Worm (Caenorhabditis elegans) whole organism, L1 larva: ENCODE measurements around the gene C08E3.14.
A peak's percentile ranks its signal among the peaks of the same experiment; 100 is the strongest.

Experiments
- C16A3.4 ChIP-seq: fragments of 150-350 bp; optimal IDR thresholded peaks from 2 replicates; lab custom pipeline; 2014; ENCODE audit warnings: missing biosample characterization, missing genetic modification characterization
- F16B12.6 ChIP-seq: fragments of 150-350 bp; optimal IDR thresholded peaks from 2 replicates; lab custom pipeline; 2014; ENCODE audit warnings: missing biosample characterization, missing genetic modification characterization
- Y116A8C.19 ChIP-seq: sonication (generic microtip); optimal IDR thresholded peaks from 2 replicates; lab custom pipeline; 2016; ENCODE audit warnings: missing compliant biosample characterization, missing genetic modification characterization, borderline replicate concordance
- aha-1 ChIP-seq: fragments of 150-350 bp; optimal IDR thresholded peaks from 2 replicates; lab custom pipeline; 2014; ENCODE audit warnings: missing biosample characterization, missing genetic modification characterization
- ama-1 ChIP-seq: fragments of 150-350 bp; optimal IDR thresholded peaks from 2 replicates; lab custom pipeline; 2014
- blmp-1 ChIP-seq: fragments of 150-350 bp; optimal IDR thresholded peaks from 2 replicates; lab custom pipeline; 2014; ENCODE audit warnings: missing biosample characterization, missing genetic modification characterization
- ceh-82 ChIP-seq, 3 experiments: fragments of 150-350 bp in 1 of 3; sonication (generic microtip) in 2 of 3; optimal IDR thresholded peaks; 2 replicates each; lab custom pipeline; 2014 to 2017; ENCODE audit warnings: missing biosample characterization in 3 of 3, missing genetic modification characterization in 3 of 3
- ceh-88 ChIP-seq: fragments of 200-800 bp; sonication (Bioruptor generic); IDR thresholded peaks from 2 replicates; pipeline ENCODE4 v1.3.6; 2022; ENCODE audit warnings: missing genetic modification characterization, missing compliant biosample characterization
- ces-1 ChIP-seq: fragments of 150-350 bp; optimal IDR thresholded peaks from 2 replicates; lab custom pipeline; 2014; ENCODE audit warnings: missing biosample characterization, missing genetic modification reagents, missing genetic modification characterization
- dpl-1 ChIP-seq, 3 experiments: fragments of 150-350 bp in 2 of 3; sonication (generic microtip) in 1 of 3; optimal IDR thresholded peaks; 2 replicates each; lab custom pipeline; 2014 to 2017; ENCODE audit warnings: missing biosample characterization in 3 of 3, missing genetic modification characterization in 3 of 3, missing genetic modification reagents in 3 of 3
- efl-1 ChIP-seq, 4 experiments: fragments of 150-350 bp; optimal IDR thresholded peaks in 3 of 4; peaks in 1 of 4; 1 replicate in 1 of 4; 2 replicates in 3 of 4; lab custom pipeline; 2014; ENCODE audit warnings: missing biosample characterization in 2 of 4, missing genetic modification characterization in 2 of 4, missing genetic modification reagents in 2 of 4
- efl-3 ChIP-seq: fragments of 200-800 bp; sonication (Bioruptor generic); optimal IDR thresholded peaks from 2 replicates; lab custom pipeline; 2018; ENCODE audit warnings: mild to moderate bottlenecking, missing genetic modification characterization, missing compliant biosample characterization
- egl-27 ChIP-seq, 2 experiments: fragments of 150-350 bp in 1 of 2; sonication (generic microtip); optimal IDR thresholded peaks; 3 replicates each; lab custom pipeline; 2017 to 2018; ENCODE audit warnings: missing biosample characterization in 2 of 2, missing genetic modification characterization in 2 of 2, missing genetic modification reagents in 2 of 2
- elt-2 ChIP-seq: sonication (generic microtip); optimal IDR thresholded peaks from 2 replicates; lab custom pipeline; 2016; ENCODE audit warnings: missing genetic modification characterization, mild to moderate bottlenecking, inconsistent platforms, missing compliant biosample characterization, missing genetic modification reagents
- fkh-10 ChIP-seq: sonication (generic microtip); optimal IDR thresholded peaks from 2 replicates; lab custom pipeline; 2017; ENCODE audit warnings: missing biosample characterization, missing genetic modification reagents, missing genetic modification characterization
- fkh-8 ChIP-seq: sonication (generic microtip); optimal IDR thresholded peaks from 2 replicates; lab custom pipeline; 2016; ENCODE audit warnings: mild to moderate bottlenecking, missing genetic modification characterization, missing compliant biosample characterization
- hlh-4 ChIP-seq: sonication (generic microtip); optimal IDR thresholded peaks from 2 replicates; lab custom pipeline; 2016; ENCODE audit warnings: mild to moderate bottlenecking, missing genetic modification characterization, missing compliant biosample characterization
- hpl-2 ChIP-seq: fragments of 150-350 bp; optimal IDR thresholded peaks from 2 replicates; lab custom pipeline; 2014; ENCODE audit warnings: missing biosample characterization, missing genetic modification reagents, missing genetic modification characterization
- isw-1 ChIP-seq: fragments of 200-800 bp; sonication (Bioruptor generic); IDR thresholded peaks from 2 replicates; pipeline ENCODE4 v1.3.6; 2022; ENCODE audit warnings: missing genetic modification characterization, missing compliant biosample characterization
- lin-14 ChIP-seq: fragments of 200-800 bp; sonication (Bioruptor generic); optimal IDR thresholded peaks from 2 replicates; lab custom pipeline; 2018; ENCODE audit warnings: mild to moderate bottlenecking, missing genetic modification characterization, moderate library complexity, missing compliant biosample characterization
- lin-35 ChIP-seq, 2 experiments: fragments of 150-350 bp; optimal IDR thresholded peaks; 2 replicates each; lab custom pipeline; 2014; ENCODE audit warnings: missing biosample characterization in 2 of 2, missing genetic modification characterization in 2 of 2, missing genetic modification reagents in 2 of 2
- lsy-2 ChIP-seq, 2 experiments: fragments of 150-350 bp; optimal IDR thresholded peaks; 2 replicates each; lab custom pipeline; 2014; ENCODE audit warnings: missing biosample characterization in 2 of 2, missing genetic modification characterization in 2 of 2
- mdl-1 ChIP-seq, 2 experiments: fragments of 150-350 bp; optimal IDR thresholded peaks; 2 replicates each; lab custom pipeline; 2014 to 2017; ENCODE audit warnings: missing biosample characterization in 2 of 2, missing genetic modification characterization in 2 of 2, inconsistent platforms in 1 of 2
- mef-2 ChIP-seq: fragments of 150-350 bp; optimal IDR thresholded peaks from 2 replicates; lab custom pipeline; 2014; ENCODE audit warnings: missing biosample characterization, missing genetic modification characterization
- mep-1 ChIP-seq: fragments of 150-350 bp; optimal IDR thresholded peaks from 2 replicates; lab custom pipeline; 2014; ENCODE audit warnings: missing biosample characterization, missing genetic modification characterization
- nhr-20 ChIP-seq: sonication (generic microtip); optimal IDR thresholded peaks from 2 replicates; lab custom pipeline; 2016; ENCODE audit warnings: mild to moderate bottlenecking, missing genetic modification characterization, missing compliant biosample characterization
- nhr-28 ChIP-seq: fragments of 150-350 bp; optimal IDR thresholded peaks from 2 replicates; lab custom pipeline; 2014; ENCODE audit warnings: missing biosample characterization, missing genetic modification characterization
- nhr-84 ChIP-seq: sonication (generic microtip); optimal IDR thresholded peaks from 2 replicates; lab custom pipeline; 2017; ENCODE audit warnings: missing biosample characterization, missing genetic modification characterization
- nhr-85 ChIP-seq: sonication (generic microtip); peaks from one replicate; lab custom pipeline; 2016; ENCODE audit warnings: missing genetic modification characterization, inconsistent platforms, missing compliant biosample characterization
- nhr-90 ChIP-seq: sonication (generic microtip); optimal IDR thresholded peaks from 2 replicates; lab custom pipeline; 2016; ENCODE audit warnings: mild to moderate bottlenecking, missing genetic modification characterization, missing compliant biosample characterization; ENCODE audit not compliant: poor library complexity
- rnt-1 ChIP-seq: sonication (generic microtip); optimal IDR thresholded peaks from 2 replicates; lab custom pipeline; 2016; ENCODE audit warnings: mild to moderate bottlenecking, missing genetic modification characterization, moderate library complexity, missing compliant biosample characterization
- skn-1 ChIP-seq: fragments of 150-350 bp; optimal IDR thresholded peaks from 2 replicates; lab custom pipeline; 2014; ENCODE audit warnings: missing biosample characterization, missing genetic modification characterization
- swsn-7 ChIP-seq: sonication (generic microtip); optimal IDR thresholded peaks from 2 replicates; lab custom pipeline; 2016; ENCODE audit warnings: missing genetic modification characterization, missing compliant biosample characterization
- tbx-2 ChIP-seq: sonication (generic microtip); optimal IDR thresholded peaks from 2 replicates; lab custom pipeline; 2016; ENCODE audit warnings: missing genetic modification characterization, missing compliant biosample characterization
- tlp-1 ChIP-seq: fragments of 150-350 bp; optimal IDR thresholded peaks from 2 replicates; lab custom pipeline; 2014; ENCODE audit warnings: missing biosample characterization, missing genetic modification characterization
- unc-62 ChIP-seq: fragments of 150-350 bp; optimal IDR thresholded peaks from 2 replicates; lab custom pipeline; 2014; ENCODE audit warnings: missing biosample characterization, missing genetic modification reagents, missing genetic modification characterization
- xbp-1 ChIP-seq: sonication (generic microtip); optimal IDR thresholded peaks from 2 replicates; lab custom pipeline; 2016; ENCODE audit warnings: missing genetic modification characterization, missing compliant biosample characterization

C08E3.14 gene

DNA sequence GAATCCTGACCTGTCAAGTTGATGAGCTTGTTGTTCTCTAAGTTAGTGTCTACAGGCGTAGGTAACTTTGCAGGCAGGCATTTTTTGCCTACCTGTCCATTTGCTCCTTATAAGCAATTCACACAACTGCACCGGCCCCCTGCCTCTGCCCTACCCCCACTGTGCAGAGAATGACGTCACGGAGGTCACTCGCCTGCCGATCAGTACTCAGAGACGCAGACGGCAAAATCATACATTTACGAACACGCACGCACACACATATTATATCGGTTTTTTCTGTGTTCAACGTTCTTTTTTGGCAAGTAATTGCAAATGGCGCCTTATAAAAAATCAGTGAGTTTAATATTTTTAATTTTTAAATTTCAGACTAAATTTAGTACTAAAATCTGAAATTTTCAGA, 37.8 kb downstream of the C08E3.14 start, which contains the start of gene duxl-1:
Gene duxl-1 (plus strand): TSS at position 184 of the 400 bp plus-strand sequence.
- TF ChIP-seq rnt-1 (tag; lab: Kevin White, UChicago) = peak; percentile 24
- TF ChIP-seq mep-1 (tag; lab: Kevin White, UChicago) = peak; percentile 18
- TF ChIP-seq lsy-2 (tag; optimal IDR thresholded peaks at IDR 0.05; lab: Kevin White, UChicago) = peak in 1 of 2 experiments; percentile 38
- peak in 2 of 3 experiments; percentile 7 to 15 for TF ChIP-seq dpl-1 (GFP tag; optimal IDR thresholded peaks at IDR 0.05; lab: Kevin White, UChicago)
- TF ChIP-seq efl-1 (optimal IDR thresholded peaks at IDR 0.05; lab: Kevin White, UChicago) = peak in 1 of 2 experiments; percentile 37
- TF ChIP-seq efl-1 (GFP tag; optimal IDR thresholded peaks at IDR 0.05 in 1 of 2; lab: Kevin White, UChicago) = peak in 1 of 2 experiments; percentile 2
- no peak for TF ChIP-seq fkh-10
- TF ChIP-seq ceh-82 (tag; optimal IDR thresholded peaks at IDR 0.05; lab: Kevin White, UChicago) = peak in 1 of 3 experiments; percentile 9
- TF ChIP-seq mdl-1 (tag; optimal IDR thresholded peaks at IDR 0.05; lab: Kevin White, UChicago) = peak in 1 of 2 experiments; percentile 12
- no peak for TF ChIP-seq Y116A8C.19 (tag; lab: Kevin White, UChicago)
- TF ChIP-seq egl-27 (tag; optimal IDR thresholded peaks at IDR 0.05; lab: Kevin White, UChicago) = no peak
- no peak for TF ChIP-seq swsn-7
- TF ChIP-seq lin-35 (GFP tag; optimal IDR thresholded peaks at IDR 0.05; lab: Kevin White, UChicago) = peak in 1 of 2 experiments; percentile 44
- TF ChIP-seq nhr-90 = peak; percentile 21
- TF ChIP-seq nhr-20 = peak; percentile 13
- no peak for TF ChIP-seq ceh-88 (GFP tag; lab: Robert Waterston, UW)
- TF ChIP-seq nhr-85 = peak; percentile 7
- TF ChIP-seq skn-1 (tag; lab: Kevin White, UChicago) = no peak
- peak; percentile 63 for TF ChIP-seq lin-14 (GFP tag; lab: Kevin White, UChicago)
- TF ChIP-seq elt-2 (tag; lab: Kevin White, UChicago) = peak; percentile 3
- TF ChIP-seq efl-3 (GFP tag; lab: Kevin White, UChicago) = no peak

DNA sequence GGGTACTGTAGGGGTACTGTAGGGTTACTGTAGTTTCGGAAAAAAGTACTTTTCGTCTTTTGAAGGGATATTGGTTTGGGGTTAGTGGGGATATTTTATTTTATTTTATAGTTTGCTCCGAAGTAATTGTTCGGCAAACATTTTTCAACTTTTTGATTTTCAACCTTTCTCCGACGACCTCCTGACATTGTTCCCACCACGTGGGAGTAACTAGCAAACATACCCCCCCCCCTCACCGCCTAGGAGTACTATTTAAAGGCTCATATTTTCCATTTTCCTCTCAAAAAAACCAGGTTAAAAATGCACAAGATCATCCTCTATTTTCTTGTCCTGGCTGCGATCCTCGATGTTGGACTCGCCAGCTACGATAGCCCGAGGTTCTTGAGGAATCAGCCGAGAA, 40.3 kb downstream of the C08E3.14 start, which contains the start of gene srlf-29:
Gene srlf-29 (plus strand): TSS at position 301 of the 400 bp plus-strand sequence.
- no peak for TF ChIP-seq ama-1 (lab: Kevin White, UChicago)
- TF ChIP-seq fkh-8 (tag; lab: Kevin White, UChicago) = no peak
- TF ChIP-seq hlh-4 (tag; lab: Kevin White, UChicago) = no peak
- no peak for TF ChIP-seq unc-62 (GFP tag; lab: Kevin White, UChicago)

DNA sequence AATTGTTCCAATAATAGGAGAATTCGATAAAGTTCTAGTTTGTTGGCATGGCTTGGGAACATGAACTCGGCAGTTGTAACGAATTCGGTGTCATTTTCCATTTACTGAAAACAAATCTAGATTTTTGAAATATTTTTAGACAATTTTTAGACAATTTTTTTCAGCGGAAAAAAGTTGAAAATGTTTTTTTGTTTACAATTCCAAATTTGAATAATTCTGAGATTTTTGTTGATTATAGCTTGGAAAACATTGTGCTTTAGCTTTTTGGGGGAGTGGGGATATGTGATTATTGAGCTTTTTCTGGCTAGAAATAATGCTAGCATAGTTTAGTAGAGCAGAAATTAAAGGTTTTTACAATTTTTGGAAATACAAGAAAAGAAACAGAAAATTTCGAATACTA, 43.1 kb downstream of the C08E3.14 start, which contains the start of gene srw-97:
Gene srw-97 (minus strand): TSS at position 101 of the 400 bp plus-strand sequence.
- TF ChIP-seq xbp-1 (tag; lab: Kevin White, UChicago) (no peak), efl-3 (GFP tag; lab: Kevin White, UChicago) (no peak), hpl-2 (no peak), nhr-28 (tag; lab: Kevin White, UChicago) (no peak), F16B12.6 (no peak), C16A3.4 (tag; lab: Kevin White, UChicago) (no peak), tbx-2 (tag; lab: Kevin White, UChicago) (no peak), fkh-8 (tag; lab: Kevin White, UChicago) (no peak), blmp-1 (no peak), nhr-85 (no peak), mef-2 (tag; lab: Kevin White, UChicago) (no peak), nhr-84 (tag; lab: Kevin White, UChicago) (no peak), ces-1 (GFP tag; lab: Kevin White, UChicago) (no peak), mdl-1 (tag; optimal IDR thresholded peaks at IDR 0.05; lab: Kevin White, UChicago) (no peak), isw-1 (GFP tag; lab: Robert Waterston, UW) (no peak), tlp-1 (tag; lab: Kevin White, UChicago) (no peak), aha-1 (tag; lab: Kevin White, UChicago) (no peak)
- TF ChIP-seq, all 84 proteins: peak for 0
